Worm (Caenorhabditis elegans) whole organism, L1 larva: ENCODE measurements around the gene ipla-1.

ENCODE experiments used
- C04F5.9 ChIP-seq: sonication (generic microtip); optimal IDR thresholded peaks from 2 replicates; lab custom pipeline; 2016; ENCODE audit warnings: missing genetic modification characterization, missing compliant biosample characterization
- C16A3.4 ChIP-seq: fragments of 150-350 bp; optimal IDR thresholded peaks from 2 replicates; lab custom pipeline; 2014; ENCODE audit warnings: missing biosample characterization, missing genetic modification characterization
- C34B4.2 ChIP-seq: sonication (generic microtip); optimal IDR thresholded peaks from 2 replicates; lab custom pipeline; 2017; ENCODE audit warnings: mild to moderate bottlenecking, missing genetic modification characterization, missing compliant biosample characterization
- F16B12.6 ChIP-seq: fragments of 150-350 bp; optimal IDR thresholded peaks from 2 replicates; lab custom pipeline; 2014; ENCODE audit warnings: missing biosample characterization, missing genetic modification characterization
- aly-2 ChIP-seq: fragments of 150-350 bp; optimal IDR thresholded peaks from 2 replicates; lab custom pipeline; 2014; ENCODE audit warnings: missing biosample characterization, missing genetic modification characterization
- ama-1 ChIP-seq: fragments of 150-350 bp; optimal IDR thresholded peaks from 2 replicates; lab custom pipeline; 2014
- ceh-8 ChIP-seq: fragments of 200-800 bp; sonication (Bioruptor generic); optimal IDR thresholded peaks from 2 replicates; lab custom pipeline; 2018; ENCODE audit warnings: mild to moderate bottlenecking, missing genetic modification characterization, moderate library complexity, missing compliant biosample characterization
- ceh-82 ChIP-seq, 3 experiments: fragments of 150-350 bp in 1 of 3; sonication (generic microtip) in 2 of 3; optimal IDR thresholded peaks; 2 replicates each; lab custom pipeline; 2014 to 2017; ENCODE audit warnings: missing biosample characterization in 3 of 3, missing genetic modification characterization in 3 of 3
- ceh-88 ChIP-seq: fragments of 200-800 bp; sonication (Bioruptor generic); IDR thresholded peaks from 2 replicates; pipeline ENCODE4 v1.3.6; 2022; ENCODE audit warnings: missing genetic modification characterization, missing compliant biosample characterization
- ceh-90 ChIP-seq: sonication (generic microtip); optimal IDR thresholded peaks from 2 replicates; lab custom pipeline; 2016; ENCODE audit warnings: missing genetic modification characterization, missing compliant biosample characterization
- dsc-1 ChIP-seq: sonication (generic microtip); optimal IDR thresholded peaks from 2 replicates; lab custom pipeline; 2016; ENCODE audit warnings: mild to moderate bottlenecking, missing genetic modification characterization, missing compliant biosample characterization
- efl-1 ChIP-seq, 4 experiments: fragments of 150-350 bp; optimal IDR thresholded peaks in 3 of 4; peaks in 1 of 4; 1 replicate in 1 of 4; 2 replicates in 3 of 4; lab custom pipeline; 2014; ENCODE audit warnings: missing biosample characterization in 2 of 4, missing genetic modification characterization in 2 of 4, missing genetic modification reagents in 2 of 4
- egl-27 ChIP-seq, 2 experiments: fragments of 150-350 bp in 1 of 2; sonication (generic microtip); optimal IDR thresholded peaks; 3 replicates each; lab custom pipeline; 2017 to 2018; ENCODE audit warnings: missing biosample characterization in 2 of 2, missing genetic modification characterization in 2 of 2, missing genetic modification reagents in 2 of 2
- fkh-4 ChIP-seq: sonication (generic microtip); optimal IDR thresholded peaks from 2 replicates; lab custom pipeline; 2016; ENCODE audit warnings: missing compliant biosample characterization, missing genetic modification characterization, borderline replicate concordance
- fos-1 ChIP-seq: fragments of 150-350 bp; optimal IDR thresholded peaks from 2 replicates; lab custom pipeline; 2014; ENCODE audit warnings: missing biosample characterization, missing genetic modification characterization
- grh-1 ChIP-seq: fragments of 200-800 bp; sonication (Bioruptor generic); IDR thresholded peaks from 2 replicates; pipeline ENCODE4 v1.3.6; 2022; ENCODE audit warnings: missing genetic modification reagents, missing genetic modification characterization, missing compliant biosample characterization
- hlh-17 ChIP-seq: fragments of 200-800 bp; sonication (Bioruptor generic); optimal IDR thresholded peaks from 2 replicates; lab custom pipeline; 2018; ENCODE audit warnings: missing genetic modification characterization, mild to moderate bottlenecking, missing compliant biosample characterization, moderate library complexity, borderline replicate concordance
- hlh-4 ChIP-seq: sonication (generic microtip); optimal IDR thresholded peaks from 2 replicates; lab custom pipeline; 2016; ENCODE audit warnings: mild to moderate bottlenecking, missing genetic modification characterization, missing compliant biosample characterization
- hpl-2 ChIP-seq: fragments of 150-350 bp; optimal IDR thresholded peaks from 2 replicates; lab custom pipeline; 2014; ENCODE audit warnings: missing biosample characterization, missing genetic modification reagents, missing genetic modification characterization
- irx-1 ChIP-seq: sonication (generic microtip); optimal IDR thresholded peaks from 2 replicates; lab custom pipeline; 2016; ENCODE audit warnings: missing genetic modification characterization, missing compliant biosample characterization
- isw-1 ChIP-seq: fragments of 200-800 bp; sonication (Bioruptor generic); IDR thresholded peaks from 2 replicates; pipeline ENCODE4 v1.3.6; 2022; ENCODE audit warnings: missing genetic modification characterization, missing compliant biosample characterization
- jun-1 ChIP-seq: fragments of 150-350 bp; optimal IDR thresholded peaks from 2 replicates; lab custom pipeline; 2014; ENCODE audit warnings: missing biosample characterization, missing genetic modification reagents, missing genetic modification characterization
- lin-13 ChIP-seq: fragments of 150-350 bp; optimal IDR thresholded peaks from 2 replicates; lab custom pipeline; 2014; ENCODE audit warnings: missing biosample characterization, missing genetic modification reagents, missing genetic modification characterization
- lin-15B ChIP-seq: fragments of 150-350 bp; sonication (generic microtip); optimal IDR thresholded peaks from 3 replicates; lab custom pipeline; 2014; ENCODE audit warnings: missing biosample characterization, missing genetic modification characterization
- lin-35 ChIP-seq, 2 experiments: fragments of 150-350 bp; optimal IDR thresholded peaks; 2 replicates each; lab custom pipeline; 2014; ENCODE audit warnings: missing biosample characterization in 2 of 2, missing genetic modification characterization in 2 of 2, missing genetic modification reagents in 2 of 2
- lin-39 ChIP-seq: fragments of 150-350 bp; optimal IDR thresholded peaks from 2 replicates; lab custom pipeline; 2014; ENCODE audit warnings: missing biosample characterization, missing genetic modification reagents, missing genetic modification characterization
- lsy-2 ChIP-seq, 2 experiments: fragments of 150-350 bp; optimal IDR thresholded peaks; 2 replicates each; lab custom pipeline; 2014; ENCODE audit warnings: missing biosample characterization in 2 of 2, missing genetic modification characterization in 2 of 2
- mab-9 ChIP-seq: fragments of 200-800 bp; sonication (Bioruptor generic); IDR thresholded peaks from 2 replicates; pipeline ENCODE4 v1.3.6; 2022; ENCODE audit warnings: missing genetic modification reagents, missing genetic modification characterization, missing compliant biosample characterization
- mdl-1 ChIP-seq, 2 experiments: fragments of 150-350 bp; optimal IDR thresholded peaks; 2 replicates each; lab custom pipeline; 2014 to 2017; ENCODE audit warnings: missing biosample characterization in 2 of 2, missing genetic modification characterization in 2 of 2, inconsistent platforms in 1 of 2
- nhr-11 ChIP-seq: fragments of 150-350 bp; optimal IDR thresholded peaks from 2 replicates; lab custom pipeline; 2014; ENCODE audit warnings: missing biosample characterization, missing genetic modification characterization
- nhr-19 ChIP-seq: fragments of 200-800 bp; sonication (Bioruptor generic); conservative IDR thresholded peaks from 2 replicates; pipeline ENCODE4 v1.3.6; 2022; ENCODE audit warnings: missing genetic modification characterization, missing compliant biosample characterization
- nhr-28 ChIP-seq: fragments of 150-350 bp; optimal IDR thresholded peaks from 2 replicates; lab custom pipeline; 2014; ENCODE audit warnings: missing biosample characterization, missing genetic modification characterization
- nhr-47 ChIP-seq: sonication (generic microtip); optimal IDR thresholded peaks from 2 replicates; lab custom pipeline; 2016; ENCODE audit warnings: mild to moderate bottlenecking, missing genetic modification characterization, moderate library complexity, missing compliant biosample characterization
- nhr-71 ChIP-seq: sonication (generic microtip); optimal IDR thresholded peaks from 2 replicates; lab custom pipeline; 2016; ENCODE audit warnings: mild to moderate bottlenecking, missing genetic modification characterization, moderate library complexity, missing compliant biosample characterization
- nhr-76 ChIP-seq: sonication (generic microtip); optimal IDR thresholded peaks from 2 replicates; lab custom pipeline; 2017; ENCODE audit warnings: missing biosample characterization, missing genetic modification characterization
- nhr-84 ChIP-seq: sonication (generic microtip); optimal IDR thresholded peaks from 2 replicates; lab custom pipeline; 2017; ENCODE audit warnings: missing biosample characterization, missing genetic modification characterization
- nhr-85 ChIP-seq: sonication (generic microtip); peaks from one replicate; lab custom pipeline; 2016; ENCODE audit warnings: missing genetic modification characterization, inconsistent platforms, missing compliant biosample characterization
- nhr-90 ChIP-seq: sonication (generic microtip); optimal IDR thresholded peaks from 2 replicates; lab custom pipeline; 2016; ENCODE audit warnings: mild to moderate bottlenecking, missing genetic modification characterization, missing compliant biosample characterization; ENCODE audit not compliant: poor library complexity
- pag-3 ChIP-seq: sonication (generic microtip); optimal IDR thresholded peaks from 2 replicates; lab custom pipeline; 2017; ENCODE audit warnings: missing genetic modification characterization, mild to moderate bottlenecking, missing compliant biosample characterization, antibody characterized with exemption, borderline replicate concordance; ENCODE audit not compliant: insufficient read depth
- pax-3 ChIP-seq: fragments of 200-800 bp; sonication (Bioruptor generic); optimal IDR thresholded peaks from 2 replicates; lab custom pipeline; 2018; ENCODE audit warnings: mild to moderate bottlenecking, missing genetic modification characterization, moderate library complexity, missing compliant biosample characterization
- rnt-1 ChIP-seq: sonication (generic microtip); optimal IDR thresholded peaks from 2 replicates; lab custom pipeline; 2016; ENCODE audit warnings: mild to moderate bottlenecking, missing genetic modification characterization, moderate library complexity, missing compliant biosample characterization
- snpc-4 ChIP-seq: fragments of 150-350 bp; optimal IDR thresholded peaks from 2 replicates; lab custom pipeline; 2014; ENCODE audit warnings: missing biosample characterization, missing genetic modification characterization
- sptf-1 ChIP-seq: fragments of 150-350 bp; optimal IDR thresholded peaks from 2 replicates; lab custom pipeline; 2014; ENCODE audit warnings: missing biosample characterization, missing genetic modification characterization
- sup-37 ChIP-seq: fragments of 200-800 bp; sonication (Bioruptor generic); optimal IDR thresholded peaks from 2 replicates; lab custom pipeline; 2018; ENCODE audit warnings: mild to moderate bottlenecking, missing genetic modification characterization, missing compliant biosample characterization
- tlp-1 ChIP-seq: fragments of 150-350 bp; optimal IDR thresholded peaks from 2 replicates; lab custom pipeline; 2014; ENCODE audit warnings: missing biosample characterization, missing genetic modification characterization
- unc-130 ChIP-seq: fragments of 150-350 bp; optimal IDR thresholded peaks from 2 replicates; lab custom pipeline; 2017; ENCODE audit warnings: missing biosample characterization, missing genetic modification characterization, inconsistent platforms
- unc-62 ChIP-seq: fragments of 150-350 bp; optimal IDR thresholded peaks from 2 replicates; lab custom pipeline; 2014; ENCODE audit warnings: missing biosample characterization, missing genetic modification reagents, missing genetic modification characterization
- unc-98 ChIP-seq: fragments of 200-800 bp; sonication (Bioruptor generic); IDR thresholded peaks from 2 replicates; pipeline ENCODE4 v1.3.6; 2022; ENCODE audit warnings: missing genetic modification characterization, missing compliant biosample characterization
- xbp-1 ChIP-seq: sonication (generic microtip); optimal IDR thresholded peaks from 2 replicates; lab custom pipeline; 2016; ENCODE audit warnings: missing genetic modification characterization, missing compliant biosample characterization
- zip-4 ChIP-seq: fragments of 200-800 bp; sonication (Bioruptor generic); optimal IDR thresholded peaks from 2 replicates; lab custom pipeline; 2018; ENCODE audit warnings: mild to moderate bottlenecking, missing genetic modification characterization, moderate library complexity, missing compliant biosample characterization
- ztf-11 ChIP-seq, 2 experiments: sonication (generic microtip); optimal IDR thresholded peaks; 2 replicates each; lab custom pipeline; 2016 to 2017; ENCODE audit warnings: missing genetic modification characterization in 2 of 2, missing biosample characterization in 1 of 2, missing compliant biosample characterization in 1 of 2
- ztf-4 ChIP-seq: fragments of 150-350 bp; optimal IDR thresholded peaks from 2 replicates; lab custom pipeline; 2014; ENCODE audit warnings: missing biosample characterization, missing genetic modification characterization

Gene ipla-1

DNA sequence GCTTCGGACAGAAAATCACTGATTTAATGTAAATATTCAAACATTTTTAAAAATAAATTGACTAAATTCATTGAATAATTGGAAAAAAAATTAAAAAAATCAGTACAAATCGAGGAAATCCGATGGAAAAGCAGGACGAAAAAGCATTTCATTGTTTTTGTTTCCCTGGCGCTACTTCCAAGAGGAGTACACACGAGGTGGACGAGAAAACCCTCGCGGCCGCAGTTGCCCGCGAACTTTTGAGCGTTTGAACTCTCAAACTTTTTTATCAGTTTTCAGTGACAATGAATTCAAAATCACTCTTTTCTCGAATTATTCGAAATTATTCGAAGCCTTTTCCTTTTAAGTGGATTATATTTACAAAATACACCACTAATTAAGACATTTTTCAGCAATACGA lies 1.9 kb upstream of the ipla-1 start, which contains the start of gene F35D11.4 (continued):
- TF ChIP-seq sup-37 (GFP tag; lab: Kevin White, UChicago): peak; percentile 62
- TF ChIP-seq fkh-4: peak; percentile 77
- peak in 1 of 2 experiments; percentile 67 for TF ChIP-seq mdl-1 (tag; optimal IDR thresholded peaks at IDR 0.05; lab: Kevin White, UChicago)
- TF ChIP-seq nhr-90: peak; percentile 91
- peak; percentile 57 for TF ChIP-seq unc-130 (tag; lab: Kevin White, UChicago)
- TF ChIP-seq mab-9 (GFP tag; lab: Robert Waterston, UW): peak; percentile 45; the same call in 1 of the 2 replicates
- no peak for TF ChIP-seq nhr-11
- TF ChIP-seq nhr-47 (tag; lab: Kevin White, UChicago): peak; percentile 89
- TF ChIP-seq ztf-4 (tag; lab: Kevin White, UChicago): peak; percentile 16
- no peak for TF ChIP-seq hlh-17 (GFP tag; lab: Kevin White, UChicago)
- peak; percentile 65 for TF ChIP-seq lin-13 (GFP tag; lab: Kevin White, UChicago)
- TF ChIP-seq nhr-28 (tag; lab: Kevin White, UChicago): no peak
- TF ChIP-seq unc-98: peak; percentile 66
- TF ChIP-seq dsc-1 (tag; lab: Kevin White, UChicago): peak; percentile 84
- peak; percentile 66 for TF ChIP-seq grh-1 (GFP tag; lab: Robert Waterston, UW)
- peak; percentile 89 to 93 for TF ChIP-seq lin-35 (GFP tag; optimal IDR thresholded peaks at IDR 0.05; lab: Kevin White, UChicago)
- peak; percentile 90 for TF ChIP-seq nhr-71 (tag; lab: Kevin White, UChicago)
- peak; percentile 34 for TF ChIP-seq zip-4
- TF ChIP-seq ztf-11 (tag; optimal IDR thresholded peaks at IDR 0.05; lab: Kevin White, UChicago): peak in 1 of 2 experiments; percentile 89
- TF ChIP-seq nhr-19: peak; percentile 84
- TF ChIP-seq lin-15B (tag; lab: Kevin White, UChicago): peak; percentile 73
- TF ChIP-seq irx-1: peak; percentile 81
- peak; percentile 94 for TF ChIP-seq efl-1 (optimal IDR thresholded peaks at IDR 0.05; lab: Kevin White, UChicago)
- peak; percentile 91 to 99 for TF ChIP-seq efl-1 (GFP tag; optimal IDR thresholded peaks at IDR 0.05 in 1 of 2; lab: Kevin White, UChicago)
- TF ChIP-seq rnt-1 (tag; lab: Kevin White, UChicago): peak; percentile 99
- no peak for TF ChIP-seq ama-1
- TF ChIP-seq ceh-88: peak; percentile 39; the same call in 1 of the 2 replicates
- peak; percentile 42 for TF ChIP-seq F16B12.6 (tag; lab: Kevin White, UChicago)
- peak; percentile 94 for TF ChIP-seq nhr-85 (tag; lab: Kevin White, UChicago)
- peak; percentile 85 for TF ChIP-seq xbp-1 (tag; lab: Kevin White, UChicago)
- TF ChIP-seq jun-1 (tag; lab: Kevin White, UChicago): no peak
- TF ChIP-seq sptf-1 (tag; lab: Kevin White, UChicago): no peak
- TF ChIP-seq isw-1 (GFP tag; lab: Robert Waterston, UW): peak; percentile 65; the same call in 1 of the 2 replicates
- no peak for TF ChIP-seq tlp-1 (tag; lab: Kevin White, UChicago)
- TF ChIP-seq pag-3: no peak
- no peak for TF ChIP-seq nhr-84 (tag; lab: Kevin White, UChicago)
- no peak for TF ChIP-seq unc-62 (GFP tag; lab: Kevin White, UChicago)
- TF ChIP-seq hlh-4 (tag; lab: Kevin White, UChicago): no peak
- TF ChIP-seq ceh-82 (tag; optimal IDR thresholded peaks at IDR 0.05; lab: Kevin White, UChicago): peak; percentile 33 to 74 (median 63)
- no peak for TF ChIP-seq C34B4.2
- TF ChIP-seq lin-39: peak; percentile 37
- TF ChIP-seq fos-1: no peak
- peak; percentile 89 for TF ChIP-seq C04F5.9 (tag; lab: Kevin White, UChicago)
- TF ChIP-seq hpl-2 (GFP tag; lab: Kevin White, UChicago): no peak
- peak; percentile 60 for TF ChIP-seq C16A3.4 (tag; lab: Kevin White, UChicago)
- TF ChIP-seq lsy-2 (tag; optimal IDR thresholded peaks at IDR 0.05; lab: Kevin White, UChicago): peak; percentile 77 to 85
- no peak for TF ChIP-seq ceh-8 (GFP tag; lab: Kevin White, UChicago)
- TF ChIP-seq pax-3 (tag; lab: Kevin White, UChicago): peak; percentile 87
- TF ChIP-seq snpc-4 (tag; lab: Kevin White, UChicago): peak; percentile 7
- TF ChIP-seq nhr-76: no peak
- no peak for TF ChIP-seq aly-2 (tag; lab: Kevin White, UChicago)
- TF ChIP-seq ceh-90: peak; percentile 87
- TF ChIP-seq egl-27 (tag; optimal IDR thresholded peaks at IDR 0.05; lab: Kevin White, UChicago): no peak
